Worm (Caenorhabditis elegans): ENCODE results near the gene F42A6.5.

The F42A6.5 gene

ce11 chrIV:3300492-3300891, 31.2 kb downstream of the F42A6.5 start, which contains the start of gene W08E12.5:
W08E12.5 (plus strand) TSS chrIV:3300792.
- no peak for TF ChIP-seq ets-7 (tag; optimal IDR thresholded peaks at IDR 0.05)
- TF ChIP-seq ceh-36 (tag; optimal IDR thresholded peaks at IDR 0.05) = no peak
- TF ChIP-seq hmg-4 (GFP tag; optimal IDR thresholded peaks at IDR 0.05) = no peak
- no peak for TF ChIP-seq F13C5.2 (tag; optimal IDR thresholded peaks at IDR 0.05)
- no peak for TF ChIP-seq tbx-11 (GFP tag; IDR thresholded peaks at IDR 0.05)
- no peak for TF ChIP-seq tra-4 (tag; optimal IDR thresholded peaks at IDR 0.05)
- TF ChIP-seq flt-1 (GFP tag; IDR thresholded peaks at IDR 0.05) = no peak

- TF ChIP-seq scrt-1 (GFP tag; IDR thresholded peaks at IDR 0.05) (no peak), sea-1 (GFP tag; conservative IDR thresholded peaks at IDR 0.05) (0 out of 2 replicates have a peak, but pooled peaks have one; percentile 29)
These were observed 32.4 kb downstream of the F42A6.5 start for ce11 chrIV:3299229-3299628.

ce11 chrIV:3298300-3298699, 33.4 kb downstream of the F42A6.5 start, which contains the start of gene W08E12.6:
W08E12.6 (plus strand) TSS chrIV:3298600.
- TF ChIP-seq ama-1 (optimal IDR thresholded peaks at IDR 0.05) (no peak), sea-1 (GFP tag; conservative IDR thresholded peaks at IDR 0.05) (no peak), hnd-1 (tag; optimal IDR thresholded peaks at IDR 0.05) (no peak), tbx-37 (GFP tag; conservative IDR thresholded peaks at IDR 0.05) (no peak), ceh-13 (GFP tag; optimal IDR thresholded peaks at IDR 0.05) (no peak), hmg-4 (GFP tag; optimal IDR thresholded peaks at IDR 0.05) (no peak), tbx-11 (GFP tag; IDR thresholded peaks at IDR 0.05) (no peak), ceh-36 (tag; optimal IDR thresholded peaks at IDR 0.05) (no peak), B0310.2 (tag; optimal IDR thresholded peaks at IDR 0.05) (no peak), scrt-1 (GFP tag; IDR thresholded peaks at IDR 0.05) (no peak), flt-1 (GFP tag; IDR thresholded peaks at IDR 0.05) (no peak), aly-1 (tag; optimal IDR thresholded peaks at IDR 0.05) (no peak), ets-7 (tag; optimal IDR thresholded peaks at IDR 0.05) (no peak), tra-4 (tag; optimal IDR thresholded peaks at IDR 0.05) (no peak), pes-1 (GFP tag; IDR thresholded peaks at IDR 0.05) (no peak)

- TF ChIP-seq sea-1 (GFP tag; conservative IDR thresholded peaks at IDR 0.05) (no peak), ceh-13 (GFP tag; optimal IDR thresholded peaks at IDR 0.05) (no peak), hmbx-1 (tag; optimal IDR thresholded peaks at IDR 0.05) (no peak), hnd-1 (tag; optimal IDR thresholded peaks at IDR 0.05) (no peak), ets-7 (tag; optimal IDR thresholded peaks at IDR 0.05) (no peak), tra-4 (tag; optimal IDR thresholded peaks at IDR 0.05) (no peak), pes-1 (GFP tag; IDR thresholded peaks at IDR 0.05) (no peak), ceh-36 (tag; optimal IDR thresholded peaks at IDR 0.05) (no peak), aly-1 (tag; optimal IDR thresholded peaks at IDR 0.05) (no peak), tbx-37 (GFP tag; conservative IDR thresholded peaks at IDR 0.05) (no peak), hmg-4 (GFP tag; optimal IDR thresholded peaks at IDR 0.05) (no peak), flt-1 (GFP tag; IDR thresholded peaks at IDR 0.05) (no peak), B0310.2 (tag; optimal IDR thresholded peaks at IDR 0.05) (no peak), scrt-1 (GFP tag; IDR thresholded peaks at IDR 0.05) (no peak), tbx-11 (GFP tag; IDR thresholded peaks at IDR 0.05) (no peak), ama-1 (optimal IDR thresholded peaks at IDR 0.05) (no peak)
These were observed 34.8 kb downstream of the F42A6.5 start for ce11 chrIV:3296578-3297549.

- TF ChIP-seq hnd-1 (tag; optimal IDR thresholded peaks at IDR 0.05) = peak; percentile 16
- peak; percentile 65 for TF ChIP-seq scrt-1 (GFP tag; IDR thresholded peaks at IDR 0.05)
- TF ChIP-seq flt-1 (GFP tag; IDR thresholded peaks at IDR 0.05) = peak; percentile 20; the same call in 1 of the 2 replicates
- TF ChIP-seq tbx-37 (GFP tag; conservative IDR thresholded peaks at IDR 0.05) = 0 out of 2 replicates have a peak, but pooled peaks have one; percentile 19
- no peak for TF ChIP-seq ets-7 (tag; optimal IDR thresholded peaks at IDR 0.05)
- no peak for TF ChIP-seq ceh-36 (tag; optimal IDR thresholded peaks at IDR 0.05)
- peak; percentile 83 for TF ChIP-seq F13C5.2 (tag; optimal IDR thresholded peaks at IDR 0.05)
- TF ChIP-seq sea-1 (GFP tag; conservative IDR thresholded peaks at IDR 0.05) = peak; percentile 38; the same call in 1 of the 2 replicates
- peak; percentile 74 for TF ChIP-seq pes-1 (GFP tag; IDR thresholded peaks at IDR 0.05)
- TF ChIP-seq hmbx-1 (tag; optimal IDR thresholded peaks at IDR 0.05) = no peak
- peak; percentile 23 for TF ChIP-seq hmg-4 (GFP tag; optimal IDR thresholded peaks at IDR 0.05)
- TF ChIP-seq ama-1 (optimal IDR thresholded peaks at IDR 0.05) = no peak
- TF ChIP-seq tbx-11 (GFP tag; IDR thresholded peaks at IDR 0.05) = peak; percentile 64; the same call in 1 of the 2 replicates
- TF ChIP-seq ceh-13 (GFP tag; optimal IDR thresholded peaks at IDR 0.05) = peak; percentile 20
- no peak for TF ChIP-seq tra-4 (tag; optimal IDR thresholded peaks at IDR 0.05)
- TF ChIP-seq B0310.2 (tag; optimal IDR thresholded peaks at IDR 0.05) = no peak
- no peak for TF ChIP-seq aly-1 (tag; optimal IDR thresholded peaks at IDR 0.05)
These were observed 37.0 kb downstream of the F42A6.5 start, which contains the start of gene W08E12.7 for ce11 chrIV:3294553-3295185. W08E12.7 (plus strand) TSS chrIV:3295135.

ce11 chrIV:3293800-3294493, 37.7 kb downstream of the F42A6.5 start:
- TF ChIP-seq hmbx-1 (tag; optimal IDR thresholded peaks at IDR 0.05) = no peak
- no peak for TF ChIP-seq ceh-13 (GFP tag; optimal IDR thresholded peaks at IDR 0.05)
- TF ChIP-seq scrt-1 (GFP tag; IDR thresholded peaks at IDR 0.05) = no peak
- TF ChIP-seq ceh-36 (tag; optimal IDR thresholded peaks at IDR 0.05) = no peak
- no peak for TF ChIP-seq ama-1 (optimal IDR thresholded peaks at IDR 0.05)
- no peak for TF ChIP-seq tbx-11 (GFP tag; IDR thresholded peaks at IDR 0.05)
- no peak for TF ChIP-seq F13C5.2 (tag; optimal IDR thresholded peaks at IDR 0.05)
- no peak for TF ChIP-seq ets-7 (tag; optimal IDR thresholded peaks at IDR 0.05)
- no peak for TF ChIP-seq pes-1 (GFP tag; IDR thresholded peaks at IDR 0.05)
- TF ChIP-seq hmg-4 (GFP tag; optimal IDR thresholded peaks at IDR 0.05) = no peak
- no peak for TF ChIP-seq sea-1 (GFP tag; conservative IDR thresholded peaks at IDR 0.05)
- no peak for TF ChIP-seq tbx-37 (GFP tag; conservative IDR thresholded peaks at IDR 0.05)
- no peak for TF ChIP-seq tra-4 (tag; optimal IDR thresholded peaks at IDR 0.05)
- no peak for TF ChIP-seq aly-1 (tag; optimal IDR thresholded peaks at IDR 0.05)
- no peak for TF ChIP-seq B0310.2 (tag; optimal IDR thresholded peaks at IDR 0.05)
- TF ChIP-seq flt-1 (GFP tag; IDR thresholded peaks at IDR 0.05) = no peak
- TF ChIP-seq hnd-1 (tag; optimal IDR thresholded peaks at IDR 0.05) = no peak

Measured in whole organism, early embryonic.